Fruit fly (Drosophila melanogaster): ENCODE data around the gene sloth2.

- TF ChIP-seq CG6854 (GFP tag; optimal IDR thresholded peaks at IDR 0.05) (no peak), CG34406 (GFP tag; optimal IDR thresholded peaks at IDR 0.05) (no peak), CG10669 (GFP tag; optimal IDR thresholded peaks at IDR 0.05) (no peak), Sox102F (GFP tag; optimal IDR thresholded peaks at IDR 0.05) (no peak)
These were observed 7.0 kb upstream of the sloth2 start for dm6 chrX:7004101-7004700.
